Worm (Caenorhabditis elegans): ENCODE data around the gene ahsa-1.
"Not testable (repeated sequence)": the region's sequence is repeated elsewhere in the genome, so short reads cannot be mapped to it uniquely, and the experiment has no call there.

Gene ahsa-1

ce11 chrV:15105893-15106598 lies 20.9 kb upstream of the ahsa-1 start, which contains the start of gene C01G10.14:
Gene C01G10.14, minus strand, starts transcription at chrV:15105943.
- TF ChIP-seq nhr-76, hlh-1, nhr-28 (tag; optimal IDR thresholded peaks at IDR 0.05): not testable (repeated sequence)

ce11 chrV:15099447-15099846 lies 14.3 kb upstream of the ahsa-1 start, which contains the start of gene C01G10.1:
Gene C01G10.1, plus strand, starts transcription at chrV:15099747.
- TF ChIP-seq elt-1 (tag; optimal IDR thresholded peaks at IDR 0.05; ENCODE audit: borderline replicate concordance, insufficient read depth) (peak; percentile 7), lsy-2 (tag; optimal IDR thresholded peaks at IDR 0.05) (no peak)

DNA sequence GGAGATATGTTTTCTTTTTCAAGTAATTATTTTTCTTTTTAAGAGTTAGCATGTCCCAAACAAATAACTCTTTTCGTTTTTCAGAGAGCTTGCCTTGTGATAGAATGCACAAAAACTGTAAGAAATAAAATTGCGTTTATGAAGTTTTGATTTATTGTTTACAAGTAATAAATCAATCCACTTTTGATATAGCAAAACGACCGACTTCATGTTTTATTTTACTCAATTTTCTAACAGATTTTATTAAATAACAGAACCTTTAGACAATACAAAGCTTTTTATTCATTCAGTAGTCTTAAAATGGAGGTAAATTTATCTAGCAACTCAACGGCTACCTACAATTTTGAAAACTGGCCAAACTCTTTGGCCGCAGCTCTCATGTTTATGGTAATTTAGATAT lies 9.6 kb upstream of the ahsa-1 start, which contains the start of gene srx-78:
TSS of gene srx-78 (plus strand) at position 301 of the 400 bp plus-strand sequence.
- no peak for TF ChIP-seq elt-1 (tag; optimal IDR thresholded peaks at IDR 0.05; ENCODE audit: borderline replicate concordance, insufficient read depth)
- no peak for TF ChIP-seq mab-5 (tag; optimal IDR thresholded peaks at IDR 0.05)
- TF ChIP-seq ham-2 (GFP tag; optimal IDR thresholded peaks at IDR 0.05) = no peak
- TF ChIP-seq nhr-76 (tag; optimal IDR thresholded peaks at IDR 0.05) = no peak
- no peak for TF ChIP-seq ces-1 (GFP tag; optimal IDR thresholded peaks at IDR 0.05)
- TF ChIP-seq bed-3 (GFP tag; optimal IDR thresholded peaks at IDR 0.05) = no peak
- no peak for TF ChIP-seq nhr-237 (tag; optimal IDR thresholded peaks at IDR 0.05)
- TF ChIP-seq unc-62 (GFP tag; optimal IDR thresholded peaks at IDR 0.05) = no peak
- no peak for TF ChIP-seq lsy-2 (tag; optimal IDR thresholded peaks at IDR 0.05)
- no peak for TF ChIP-seq ceh-43 (GFP tag; optimal IDR thresholded peaks at IDR 0.05)
- no peak for TF ChIP-seq M03D4.4 (tag; optimal IDR thresholded peaks at IDR 0.05)
- no peak for TF ChIP-seq cnd-1 (tag; optimal IDR thresholded peaks at IDR 0.05)
- no peak for TF ChIP-seq ztf-11 (tag; optimal IDR thresholded peaks at IDR 0.05)
- no peak for TF ChIP-seq nhr-12 (tag; optimal IDR thresholded peaks at IDR 0.05)
- TF ChIP-seq hlh-1 (tag; optimal IDR thresholded peaks at IDR 0.05) = no peak

- TF ChIP-seq nhr-237 (tag; optimal IDR thresholded peaks at IDR 0.05) (no peak), unc-62 (GFP tag; optimal IDR thresholded peaks at IDR 0.05) (no peak), ceh-39 (tag; optimal IDR thresholded peaks at IDR 0.05) (no peak), ham-2 (GFP tag; optimal IDR thresholded peaks at IDR 0.05) (no peak), snpc-4 (tag; optimal IDR thresholded peaks at IDR 0.05) (no peak), lin-32 (GFP tag; optimal IDR thresholded peaks at IDR 0.05) (no peak), flh-1 (GFP tag; optimal IDR thresholded peaks at IDR 0.05) (no peak), mab-5 (tag; optimal IDR thresholded peaks at IDR 0.05) (no peak), nhr-28 (tag; optimal IDR thresholded peaks at IDR 0.05) (no peak), nhr-12 (tag; optimal IDR thresholded peaks at IDR 0.05) (no peak), mep-1 (tag; optimal IDR thresholded peaks at IDR 0.05) (no peak), unc-120 (tag; optimal IDR thresholded peaks at IDR 0.05; ENCODE audit: poor library complexity, severe bottlenecking) (no peak), hlh-1 (tag; optimal IDR thresholded peaks at IDR 0.05) (no peak), mls-2 (tag; optimal IDR thresholded peaks at IDR 0.05) (no peak), tbx-8 (GFP tag; optimal IDR thresholded peaks at IDR 0.05) (no peak), unc-39 (tag; optimal IDR thresholded peaks at IDR 0.05) (no peak), M03D4.4 (tag; optimal IDR thresholded peaks at IDR 0.05) (no peak), ces-1 (GFP tag; optimal IDR thresholded peaks at IDR 0.05) (no peak), ceh-83 (GFP tag; optimal IDR thresholded peaks at IDR 0.05) (no peak), pha-4 (tag; optimal IDR thresholded peaks at IDR 0.05) (no peak)
Measured at ce11 chrV:15092666-15093065, 7.5 kb upstream of the ahsa-1 start, which contains the start of gene txt-12. Gene txt-12, plus strand, starts transcription at chrV:15092966.

DNA sequence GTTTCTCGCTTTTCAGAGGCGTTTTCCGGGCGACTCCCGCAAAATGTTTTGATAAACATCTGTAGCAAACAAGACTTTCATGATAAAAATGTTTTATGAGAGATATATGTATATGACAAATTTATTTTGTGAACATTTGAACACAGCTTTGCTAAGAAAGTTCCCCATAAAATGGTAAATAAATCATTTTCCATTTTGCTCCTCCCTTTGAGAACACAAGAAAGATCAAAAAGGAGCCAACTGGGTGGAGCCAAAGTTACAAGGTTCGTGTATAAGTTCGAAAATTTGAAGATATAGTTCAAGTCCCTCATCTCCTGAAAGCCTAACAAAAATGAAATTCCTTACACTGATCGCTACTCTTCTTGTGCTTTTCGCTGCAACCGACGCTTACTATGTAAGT lies 5.3 kb upstream of the ahsa-1 start, which contains the start of gene C01G10.17:
TSS of gene C01G10.17 (plus strand) at position 301 of the 400 bp plus-strand sequence.
- no peak for TF ChIP-seq pha-4 (tag; optimal IDR thresholded peaks at IDR 0.05)

DNA sequence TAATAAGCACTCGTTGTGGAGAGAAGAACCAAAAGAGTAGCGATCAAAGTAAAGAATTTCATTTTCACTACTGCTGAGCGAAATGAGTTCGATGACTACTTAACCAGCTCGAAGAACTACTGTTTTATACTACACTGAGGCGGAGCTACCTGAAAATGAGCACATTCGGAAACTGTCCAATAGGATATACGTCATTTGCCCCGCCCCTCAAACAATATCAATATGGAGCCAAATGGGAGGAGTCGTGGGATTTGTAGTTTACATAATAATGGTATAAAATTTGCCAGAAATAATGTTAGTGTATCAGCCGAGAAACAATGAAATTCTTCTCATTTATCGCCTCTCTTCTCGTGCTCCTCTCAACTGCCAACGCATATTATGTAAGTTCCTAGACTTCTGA lies 4.3 kb upstream of the ahsa-1 start, which contains the start of the genes C01G10.5 and C01G10.4:
TSS of gene C01G10.5 (minus strand) at position 101 of the 400 bp plus-strand sequence.
TSS of gene C01G10.4 (plus strand) at position 303 of the 400 bp plus-strand sequence.
- TF ChIP-seq blmp-1 (tag; optimal IDR thresholded peaks at IDR 0.05) (no peak), zip-8 (tag; optimal IDR thresholded peaks at IDR 0.05) (no peak), nhr-12 (tag; optimal IDR thresholded peaks at IDR 0.05) (no peak), ham-2 (GFP tag; optimal IDR thresholded peaks at IDR 0.05) (no peak), ceh-39 (tag; optimal IDR thresholded peaks at IDR 0.05) (no peak), elt-3 (tag; optimal IDR thresholded peaks at IDR 0.05) (no peak), nhr-2 (tag; optimal IDR thresholded peaks at IDR 0.05) (no peak), lin-32 (GFP tag; optimal IDR thresholded peaks at IDR 0.05) (no peak), tbx-8 (GFP tag; optimal IDR thresholded peaks at IDR 0.05) (no peak), hlh-1 (tag; optimal IDR thresholded peaks at IDR 0.05) (no peak), ztf-11 (tag; optimal IDR thresholded peaks at IDR 0.05) (no peak), bed-3 (GFP tag; optimal IDR thresholded peaks at IDR 0.05) (no peak)
